Worm (Caenorhabditis elegans): ENCODE results near the gene F53A10.2.
"Not testable (repeated sequence)": the region's sequence is repeated elsewhere in the genome, so short reads cannot be mapped to it uniquely, and the experiment has no call there.

Gene F53A10.2

ce11 chrII:1245783-1246182, 48.6 kb downstream of the F53A10.2 start:
- TF ChIP-seq him-1 (tag; optimal IDR thresholded peaks at IDR 0.05) (no peak), W03F9.2 (tag; optimal IDR thresholded peaks at IDR 0.05) (no peak), dao-5 (tag; optimal IDR thresholded peaks at IDR 0.05) (no peak)

ce11 chrII:1246855-1247259, 49.7 kb downstream of the F53A10.2 start:
- TF ChIP-seq dao-5 (tag; optimal IDR thresholded peaks at IDR 0.05) (no peak), W03F9.2 (tag; optimal IDR thresholded peaks at IDR 0.05) (no peak), him-1 (tag; optimal IDR thresholded peaks at IDR 0.05) (no peak)

DNA sequence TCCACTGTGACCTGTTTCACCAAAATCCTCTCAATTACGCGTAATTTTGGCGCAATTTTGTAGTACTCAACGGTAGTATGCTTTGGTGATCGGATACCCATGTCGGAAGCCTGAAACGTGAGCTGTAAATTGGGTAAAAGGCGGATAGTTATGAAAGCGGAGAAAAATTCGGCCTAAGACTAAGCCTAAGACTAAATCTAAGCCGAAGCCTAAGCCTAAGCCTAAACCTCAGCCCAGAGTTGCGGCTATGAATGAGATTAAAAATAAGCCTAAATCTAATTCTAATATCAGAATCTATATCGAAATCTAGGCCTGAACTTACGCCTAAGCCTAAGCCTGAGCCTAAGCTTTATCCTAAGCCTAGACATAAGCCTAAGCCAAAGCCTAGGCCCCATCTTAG, 55.1 kb downstream of the F53A10.2 start, which contains the start of gene lin-42:
Gene lin-42 (minus strand): TSS at position 101 of the 400 bp plus-strand sequence.
- TF ChIP-seq W03F9.2 (tag; optimal IDR thresholded peaks at IDR 0.05) (no peak), him-1 (tag; optimal IDR thresholded peaks at IDR 0.05) (no peak), dao-5 (tag; optimal IDR thresholded peaks at IDR 0.05) (no peak)

- TF ChIP-seq dao-5 (tag; optimal IDR thresholded peaks at IDR 0.05) = no peak
- no peak for TF ChIP-seq him-1 (tag; optimal IDR thresholded peaks at IDR 0.05)
These were observed 58.5 kb downstream of the F53A10.2 start, which contains the start of gene clec-119 for ce11 chrII:1255637-1256036. Gene clec-119 (plus strand): TSS chrII:1255937.

ce11 chrII:1256742-1257141, 59.6 kb downstream of the F53A10.2 start:
- TF ChIP-seq W03F9.2 (tag; optimal IDR thresholded peaks at IDR 0.05) (no peak), him-1 (tag; optimal IDR thresholded peaks at IDR 0.05) (no peak), dao-5 (tag; optimal IDR thresholded peaks at IDR 0.05) (no peak)

- TF ChIP-seq dao-5 (tag; optimal IDR thresholded peaks at IDR 0.05) (no peak), him-1 (tag; optimal IDR thresholded peaks at IDR 0.05) (no peak), W03F9.2 (tag; optimal IDR thresholded peaks at IDR 0.05) (no peak)
These were observed 61.5 kb downstream of the F53A10.2 start, which contains the start of gene clpr-2 for ce11 chrII:1258634-1259033. Gene clpr-2 (plus strand): TSS chrII:1258934.

DNA sequence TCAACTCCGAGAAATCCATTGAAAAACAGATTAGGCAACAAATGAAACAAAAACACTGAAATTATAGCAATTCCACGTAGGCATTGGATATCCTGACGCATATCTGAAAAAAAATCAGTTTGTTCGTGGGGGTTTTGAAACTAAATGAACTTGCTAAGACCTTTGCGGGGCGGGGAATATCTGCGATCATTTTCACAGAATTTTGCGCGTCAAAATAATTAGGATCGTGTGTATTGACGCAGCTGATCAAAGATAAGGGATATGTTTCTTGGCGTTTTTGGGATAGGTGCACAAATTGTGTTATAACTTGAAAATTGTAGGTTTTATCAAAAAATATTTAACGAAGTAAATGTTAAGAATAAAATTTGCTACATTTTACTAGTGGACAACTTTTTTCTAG, 69.6 kb downstream of the F53A10.2 start, which contains the start of gene oac-30:
Gene oac-30 (minus strand): TSS at position 101 of the 400 bp plus-strand sequence.
- no peak for TF ChIP-seq him-1 (tag; optimal IDR thresholded peaks at IDR 0.05)
- TF ChIP-seq dao-5 (tag; optimal IDR thresholded peaks at IDR 0.05) = no peak
- no peak for TF ChIP-seq W03F9.2 (tag; optimal IDR thresholded peaks at IDR 0.05)

DNA sequence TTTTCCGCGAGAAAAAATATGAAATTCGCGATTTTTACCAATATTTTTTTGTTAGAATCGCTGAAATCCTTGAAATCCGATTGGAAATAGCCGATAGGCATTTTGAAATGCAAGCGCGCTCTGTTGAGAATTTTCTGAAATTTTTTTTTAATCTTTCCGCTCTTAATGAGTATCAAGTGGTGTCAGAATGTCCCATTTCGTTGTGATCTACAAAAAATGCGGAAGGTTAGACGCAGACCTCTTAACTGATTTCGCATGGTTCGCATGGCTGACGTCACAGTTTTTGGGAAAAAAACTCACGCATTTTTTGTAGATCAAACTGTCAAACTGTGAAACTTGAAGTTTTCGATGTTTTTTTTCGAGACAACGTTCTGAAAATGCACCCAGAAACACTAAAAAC, 74.6 kb downstream of the F53A10.2 start, which contains the start of gene srw-66:
Gene srw-66 (minus strand): TSS at position 101 of the 400 bp plus-strand sequence.
- TF ChIP-seq him-1 (tag; optimal IDR thresholded peaks at IDR 0.05) (no peak), W03F9.2 (tag; optimal IDR thresholded peaks at IDR 0.05) (no peak), dao-5 (tag; optimal IDR thresholded peaks at IDR 0.05) (no peak)

DNA sequence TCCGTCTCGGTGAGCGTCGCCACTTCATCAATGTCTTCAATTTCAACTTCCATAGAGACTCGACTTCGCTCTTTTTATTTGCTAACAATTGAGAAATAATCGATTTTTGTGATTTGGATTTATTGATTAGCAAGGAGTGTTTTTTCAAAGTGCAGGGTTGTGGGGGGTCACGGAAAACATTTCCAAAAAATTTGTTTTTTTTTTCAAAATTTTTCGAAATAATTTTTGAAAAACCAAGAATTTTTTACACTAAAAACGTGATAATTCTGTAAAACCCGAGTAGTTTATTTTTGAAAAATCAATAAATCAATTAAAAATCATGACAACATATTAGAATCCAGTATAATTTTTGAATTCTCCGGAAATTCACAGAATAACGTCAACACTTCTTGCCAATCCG, 78.3 kb downstream of the F53A10.2 start, which contains the start of gene Y57G7A.5:
Gene Y57G7A.5 (minus strand): TSS at position 101 of the 400 bp plus-strand sequence.
- TF ChIP-seq dao-5 (tag; optimal IDR thresholded peaks at IDR 0.05) (no peak), W03F9.2 (tag; optimal IDR thresholded peaks at IDR 0.05) (no peak), him-1 (tag; optimal IDR thresholded peaks at IDR 0.05) (no peak)

DNA sequence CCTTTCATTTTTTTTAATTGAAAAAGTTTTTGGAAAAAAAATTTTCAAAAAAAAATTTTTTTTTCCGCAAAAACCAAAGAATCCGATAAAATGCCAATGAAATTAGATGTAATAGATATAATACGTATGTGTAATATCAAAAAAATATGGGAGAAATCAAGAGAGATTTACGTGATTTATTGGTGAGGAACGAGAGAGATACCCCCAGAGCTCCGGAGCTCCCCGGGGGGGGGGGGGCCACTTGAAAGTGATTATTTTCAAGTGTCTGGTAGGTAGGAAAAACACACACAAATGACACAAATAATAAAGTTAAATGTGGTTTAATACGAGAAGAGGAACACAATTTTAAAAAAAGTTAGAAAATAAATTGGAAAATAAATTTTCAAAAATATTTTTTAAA, 79.6 kb downstream of the F53A10.2 start, which contains the start of gene Y57G7A.11:
Gene Y57G7A.11 (minus strand): TSS at position 101 of the 400 bp plus-strand sequence.
- TF ChIP-seq him-1 (tag; optimal IDR thresholded peaks at IDR 0.05) = no peak
- no peak for TF ChIP-seq W03F9.2 (tag; optimal IDR thresholded peaks at IDR 0.05)
- no peak for TF ChIP-seq dao-5 (tag; optimal IDR thresholded peaks at IDR 0.05)

ce11 chrII:1278350-1278749, 81.2 kb downstream of the F53A10.2 start, which contains the start of gene srz-63:
Gene srz-63 (plus strand): TSS chrII:1278650.
- TF ChIP-seq dao-5, him-1, W03F9.2 (tag; optimal IDR thresholded peaks at IDR 0.05): not testable (repeated sequence)

All from whole organism, L4/young adult.